Worm (Caenorhabditis elegans) whole organism, L2 larva: Measurements from ENCODE around the gene srx-42.
A peak's percentile ranks its signal among the peaks of the same experiment; 100 is the strongest.

Source experiments
- C34F6.9 ChIP-seq: fragments of 150-350 bp; optimal IDR thresholded peaks from 2 replicates; lab custom pipeline; 2014; ENCODE audit warnings: missing biosample characterization, missing genetic modification characterization
- F13H6.1 ChIP-seq: sonication (generic microtip); optimal IDR thresholded peaks from 2 replicates; lab custom pipeline; 2016; ENCODE audit warnings: missing genetic modification characterization, missing compliant biosample characterization
- R02D3.7 ChIP-seq: fragments of 150-350 bp; optimal IDR thresholded peaks from 2 replicates; lab custom pipeline; 2014; ENCODE audit warnings: missing biosample characterization, missing genetic modification characterization
- Y55F3AM.14 ChIP-seq: fragments of 200-800 bp; sonication (Bioruptor generic); optimal IDR thresholded peaks from 2 replicates; lab custom pipeline; 2018; ENCODE audit warnings: mild to moderate bottlenecking, missing genetic modification characterization, missing compliant biosample characterization
- ZK546.5 ChIP-seq: sonication (generic microtip); optimal IDR thresholded peaks from 2 replicates; lab custom pipeline; 2017; ENCODE audit warnings: missing biosample characterization, missing genetic modification characterization
- aly-2 ChIP-seq: fragments of 150-350 bp; optimal IDR thresholded peaks from 2 replicates; lab custom pipeline; 2014; ENCODE audit warnings: missing biosample characterization, missing genetic modification characterization
- ama-1 ChIP-seq: fragments of 150-350 bp; optimal IDR thresholded peaks from 2 replicates; lab custom pipeline; 2018; ENCODE audit warnings: inconsistent platforms
- blmp-1 ChIP-seq: sonication (generic microtip); optimal IDR thresholded peaks from 2 replicates; lab custom pipeline; 2017; ENCODE audit warnings: missing genetic modification characterization, mild to moderate bottlenecking, missing compliant biosample characterization, antibody characterized with exemption, moderate library complexity; ENCODE audit not compliant: insufficient read depth
- ceh-16 ChIP-seq: fragments of 150-350 bp; optimal IDR thresholded peaks from 2 replicates; lab custom pipeline; 2014; ENCODE audit warnings: missing biosample characterization, missing genetic modification characterization
- ceh-82 ChIP-seq: fragments of 150-350 bp; optimal IDR thresholded peaks from 2 replicates; lab custom pipeline; 2014; ENCODE audit warnings: missing biosample characterization, missing genetic modification characterization
- crh-2 ChIP-seq: sonication (generic microtip); optimal IDR thresholded peaks from 2 replicates; lab custom pipeline; 2017; ENCODE audit warnings: missing biosample characterization, missing genetic modification characterization
- egl-27 ChIP-seq: sonication (generic microtip); optimal IDR thresholded peaks from 3 replicates; lab custom pipeline; 2017; ENCODE audit warnings: missing biosample characterization, missing genetic modification reagents, missing genetic modification characterization
- elt-1 ChIP-seq: fragments of 150-350 bp; optimal IDR thresholded peaks from 2 replicates; lab custom pipeline; 2014; ENCODE audit warnings: missing biosample characterization, missing genetic modification characterization
- elt-3 ChIP-seq: sonication (generic microtip); optimal IDR thresholded peaks from 2 replicates; lab custom pipeline; 2017; ENCODE audit warnings: missing biosample characterization, missing genetic modification characterization
- fos-1 ChIP-seq: fragments of 150-350 bp; optimal IDR thresholded peaks from 2 replicates; lab custom pipeline; 2014; ENCODE audit warnings: missing biosample characterization, missing genetic modification characterization
- gmeb-1 ChIP-seq: fragments of 150-350 bp; optimal IDR thresholded peaks from 2 replicates; lab custom pipeline; 2014; ENCODE audit warnings: missing biosample characterization, missing genetic modification characterization
- lin-11 ChIP-seq: fragments of 150-350 bp; sonication (generic microtip); optimal IDR thresholded peaks from 2 replicates; lab custom pipeline; 2014; ENCODE audit warnings: missing biosample characterization, missing genetic modification characterization, inconsistent platforms, mixed read lengths
- mbf-1 ChIP-seq: sonication (generic microtip); optimal IDR thresholded peaks from 2 replicates; lab custom pipeline; 2017; ENCODE audit warnings: missing biosample characterization, missing genetic modification characterization
- mdl-1 ChIP-seq, 2 experiments: fragments of 150-350 bp in 1 of 2; sonication (generic microtip) in 1 of 2; optimal IDR thresholded peaks; 2 replicates each; lab custom pipeline; 2017; ENCODE audit warnings: missing biosample characterization in 2 of 2, missing genetic modification characterization in 2 of 2
- nhr-11 ChIP-seq: fragments of 150-350 bp; optimal IDR thresholded peaks from 2 replicates; lab custom pipeline; 2014; ENCODE audit warnings: missing biosample characterization, missing genetic modification characterization
- nhr-12 ChIP-seq: fragments of 150-350 bp; optimal IDR thresholded peaks from 2 replicates; lab custom pipeline; 2014; ENCODE audit warnings: missing biosample characterization, missing genetic modification characterization
- nhr-23 ChIP-seq: fragments of 150-350 bp; optimal IDR thresholded peaks from 2 replicates; lab custom pipeline; 2014; ENCODE audit warnings: missing biosample characterization, missing genetic modification reagents, missing genetic modification characterization
- nhr-237 ChIP-seq: fragments of 150-350 bp; optimal IDR thresholded peaks from 2 replicates; lab custom pipeline; 2014; ENCODE audit warnings: missing biosample characterization, missing genetic modification characterization
- nhr-25 ChIP-seq: fragments of 150-350 bp; sonication (generic microtip); optimal IDR thresholded peaks from 3 replicates; lab custom pipeline; 2014; ENCODE audit warnings: missing biosample characterization, missing genetic modification characterization
- nhr-6 ChIP-seq: fragments of 150-350 bp; optimal IDR thresholded peaks from 2 replicates; lab custom pipeline; 2014; ENCODE audit warnings: missing biosample characterization, missing genetic modification characterization
- nhr-77 ChIP-seq: fragments of 150-350 bp; optimal IDR thresholded peaks from 2 replicates; lab custom pipeline; 2014; ENCODE audit warnings: missing biosample characterization, missing genetic modification characterization
- peb-1 ChIP-seq: fragments of 150-350 bp; optimal IDR thresholded peaks from 2 replicates; lab custom pipeline; 2014; ENCODE audit warnings: missing biosample characterization, missing genetic modification characterization
- sem-4 ChIP-seq: fragments of 150-350 bp; optimal IDR thresholded peaks from 2 replicates; lab custom pipeline; 2014; ENCODE audit warnings: missing biosample characterization, missing genetic modification reagents, missing genetic modification characterization
- sma-3 ChIP-seq: sonication (generic microtip); optimal IDR thresholded peaks from 2 replicates; lab custom pipeline; 2016; ENCODE audit warnings: missing genetic modification reagents, missing genetic modification characterization, missing compliant biosample characterization
- sma-9 ChIP-seq, 2 experiments: fragments of 150-350 bp in 1 of 2; sonication (generic microtip) in 1 of 2; optimal IDR thresholded peaks; 2 replicates each; lab custom pipeline; 2014 to 2016; ENCODE audit warnings: missing genetic modification characterization in 2 of 2, mild to moderate bottlenecking in 1 of 2, missing biosample characterization in 1 of 2, missing compliant biosample characterization in 1 of 2, missing genetic modification reagents in 1 of 2, moderate library complexity in 1 of 2
- snpc-4 ChIP-seq: fragments of 150-350 bp; optimal IDR thresholded peaks from 2 replicates; lab custom pipeline; 2014; ENCODE audit warnings: missing biosample characterization, missing genetic modification characterization
- unc-39 ChIP-seq: fragments of 150-350 bp; optimal IDR thresholded peaks from 2 replicates; lab custom pipeline; 2014; ENCODE audit warnings: missing biosample characterization, missing genetic modification characterization
- unc-55 ChIP-seq: fragments of 150-350 bp; sonication (generic microtip); optimal IDR thresholded peaks from 3 replicates; lab custom pipeline; 2014; ENCODE audit warnings: missing biosample characterization, missing genetic modification reagents, missing genetic modification characterization
- zag-1 ChIP-seq: fragments of 150-350 bp; optimal IDR thresholded peaks from 2 replicates; lab custom pipeline; 2014; ENCODE audit warnings: missing biosample characterization, missing genetic modification characterization
- ztf-11 ChIP-seq: sonication (generic microtip); optimal IDR thresholded peaks from 2 replicates; lab custom pipeline; 2017; ENCODE audit warnings: missing biosample characterization, missing genetic modification characterization
- ztf-4 ChIP-seq: fragments of 150-350 bp; optimal IDR thresholded peaks from 2 replicates; lab custom pipeline; 2014; ENCODE audit warnings: missing biosample characterization, missing genetic modification characterization

The srx-42 gene

ce11 chrV:13879241-13879640 lies 41.6 kb upstream of the srx-42 start, which contains the start of gene lbp-7:
lbp-7 (plus strand) TSS chrV:13879552.
- TF ChIP-seq crh-2 (tag; lab: Kevin White, UChicago) (peak; percentile 66), aly-2 (tag; lab: Kevin White, UChicago) (no peak), C34F6.9 (tag; lab: Kevin White, UChicago) (no peak), nhr-25 (tag; lab: Kevin White, UChicago) (no peak), fos-1 (tag; lab: Kevin White, UChicago) (peak; percentile 94), sma-9 (GFP tag; optimal IDR thresholded peaks at IDR 0.05; lab: Kevin White, UChicago) (peak; percentile 70), sma-9 (tag; optimal IDR thresholded peaks at IDR 0.05; lab: Kevin White, UChicago) (no peak), zag-1 (tag; lab: Kevin White, UChicago) (no peak)

- TF ChIP-seq nhr-12 (tag; lab: Kevin White, UChicago) (no peak), C34F6.9 (tag; lab: Kevin White, UChicago) (peak; percentile 33), elt-3 (tag; lab: Kevin White, UChicago) (no peak)
Observed at ce11 chrV:13880163-13880562, 40.7 kb upstream of the srx-42 start.

ce11 chrV:13880607-13881006 lies 40.2 kb upstream of the srx-42 start, which contains the start of gene T22G5.3:
T22G5.3 (plus strand) TSS chrV:13880907.
- TF ChIP-seq Y55F3AM.14 (GFP tag; lab: Kevin White, UChicago) (no peak), unc-39 (tag; lab: Kevin White, UChicago) (no peak), nhr-23 (tag; lab: Kevin White, UChicago) (no peak), nhr-237 (tag; lab: Kevin White, UChicago) (no peak), lin-11 (tag; lab: Kevin White, UChicago) (no peak), sem-4 (tag; lab: Kevin White, UChicago) (no peak), egl-27 (tag; lab: Kevin White, UChicago) (no peak), sma-9 (GFP tag; optimal IDR thresholded peaks at IDR 0.05; lab: Kevin White, UChicago) (no peak), sma-9 (tag; optimal IDR thresholded peaks at IDR 0.05; lab: Kevin White, UChicago) (no peak), nhr-77 (tag; lab: Kevin White, UChicago) (no peak), C34F6.9 (tag; lab: Kevin White, UChicago) (no peak), peb-1 (tag; lab: Kevin White, UChicago) (no peak), ama-1 (lab: Kevin White, UChicago) (no peak), ZK546.5 (no peak), blmp-1 (tag; lab: Kevin White, UChicago) (no peak), nhr-25 (tag; lab: Kevin White, UChicago) (no peak)
- TF ChIP-seq, all 48 proteins: peak for 0

ce11 chrV:13887358-13887757 lies 33.5 kb upstream of the srx-42 start, which contains the start of gene srsx-19:
srsx-19 (plus strand) TSS chrV:13887658.
- TF ChIP-seq nhr-11 (tag; lab: Kevin White, UChicago) (no peak), elt-1 (tag; lab: Kevin White, UChicago) (no peak), aly-2 (tag; lab: Kevin White, UChicago) (no peak), unc-39 (tag; lab: Kevin White, UChicago) (no peak), nhr-25 (tag; lab: Kevin White, UChicago) (no peak), fos-1 (tag; lab: Kevin White, UChicago) (no peak), Y55F3AM.14 (GFP tag; lab: Kevin White, UChicago) (no peak), nhr-6 (tag; lab: Kevin White, UChicago) (no peak), R02D3.7 (no peak)

- TF ChIP-seq aly-2 (tag; lab: Kevin White, UChicago) (no peak), ztf-4 (tag; lab: Kevin White, UChicago) (no peak), nhr-237 (tag; lab: Kevin White, UChicago) (no peak), gmeb-1 (tag; lab: Kevin White, UChicago) (no peak), nhr-23 (tag; lab: Kevin White, UChicago) (no peak), ztf-11 (tag; lab: Kevin White, UChicago) (no peak), blmp-1 (tag; lab: Kevin White, UChicago) (no peak), peb-1 (tag; lab: Kevin White, UChicago) (no peak), elt-3 (tag; lab: Kevin White, UChicago) (no peak), mdl-1 (tag; optimal IDR thresholded peaks at IDR 0.05; lab: Kevin White, UChicago) (no peak), mbf-1 (tag; lab: Kevin White, UChicago) (no peak), sma-3 (no peak), F13H6.1 (tag; lab: Kevin White, UChicago) (no peak), ceh-16 (tag; lab: Kevin White, UChicago) (no peak), nhr-77 (tag; lab: Kevin White, UChicago) (no peak), unc-55 (GFP tag; lab: Kevin White, UChicago) (no peak), ceh-82 (tag; lab: Kevin White, UChicago) (no peak), snpc-4 (tag; lab: Kevin White, UChicago) (no peak), sem-4 (tag; lab: Kevin White, UChicago) (no peak)
Observed at ce11 chrV:13889516-13889915, 31.3 kb upstream of the srx-42 start, which contains the start of gene spp-12. spp-12 (plus strand) TSS chrV:13889816.
